Fruit fly (Drosophila melanogaster) whole organism, prepupa: Measurements from ENCODE around the gene Ilk.
A peak's percentile ranks its signal among the peaks of the same experiment; 100 is the strongest.

Experiments used
- Blimp-1 ChIP-seq: fragments of 200-800 bp; sonication (Bioruptor generic); optimal IDR thresholded peaks from 3 replicates; lab custom pipeline; 2017; ENCODE audit warnings: missing biosample characterization, missing genetic modification characterization, mild to moderate bottlenecking, moderate library complexity, missing genetic modification reagents
- CG11294 ChIP-seq: fragments of 200-800 bp; sonication (Bioruptor generic); IDR thresholded peaks from 2 replicates; pipeline ENCODE4 v1.3.6; 2022; ENCODE audit warnings: missing biosample characterization, missing genetic modification characterization
- CG11902 ChIP-seq: fragments of 200-800 bp; sonication (Bioruptor generic); optimal IDR thresholded peaks from 3 replicates; lab custom pipeline; 2016; ENCODE audit warnings: missing biosample characterization, missing genetic modification characterization
- CG15336 ChIP-seq: fragments of 200-800 bp; sonication (Bioruptor generic); IDR thresholded peaks from 2 replicates; pipeline ENCODE4 v1.3.6; 2022; ENCODE audit warnings: missing biosample characterization, missing genetic modification characterization
- CG1621 ChIP-seq: fragments of 200-800 bp; sonication (Bioruptor generic); optimal IDR thresholded peaks from 3 replicates; lab custom pipeline; 2018; ENCODE audit warnings: missing biosample characterization, mild to moderate bottlenecking, missing genetic modification characterization
- CG3032 ChIP-seq: fragments of 200-800 bp; optimal IDR thresholded peaks from 2 replicates; lab custom pipeline; 2019; ENCODE audit warnings: missing biosample characterization, mild to moderate bottlenecking, missing genetic modification characterization, moderate library complexity
- CG31627 ChIP-seq: fragments of 200-800 bp; sonication (Bioruptor generic); optimal IDR thresholded peaks from 3 replicates; lab custom pipeline; 2016; ENCODE audit warnings: missing biosample characterization, missing genetic modification characterization
- CG32006 ChIP-seq: fragments of 200-800 bp; sonication (Bioruptor generic); optimal IDR thresholded peaks from 3 replicates; lab custom pipeline; 2017; ENCODE audit warnings: missing biosample characterization, mild to moderate bottlenecking, missing genetic modification characterization
- CG34406 ChIP-seq: fragments of 200-800 bp; sonication (Bioruptor generic); optimal IDR thresholded peaks from 3 replicates; lab custom pipeline; 2016; ENCODE audit warnings: missing biosample characterization, missing genetic modification characterization
- CG6163 ChIP-seq: fragments of 200-800 bp; sonication (Bioruptor generic); IDR thresholded peaks from 3 replicates; pipeline ENCODE4 v1.3.6; 2022; ENCODE audit warnings: missing biosample characterization, missing genetic modification characterization
- CG6276 ChIP-seq: fragments of 200-800 bp; sonication (Bioruptor generic); optimal IDR thresholded peaks from 2 replicates; lab custom pipeline; 2017; ENCODE audit warnings: missing biosample characterization, mild to moderate bottlenecking, missing genetic modification characterization
- CG6792 ChIP-seq: fragments of 200-800 bp; sonication (Bioruptor generic); optimal IDR thresholded peaks from 3 replicates; lab custom pipeline; 2016; ENCODE audit warnings: missing biosample characterization, missing genetic modification characterization
- CG6854 ChIP-seq: fragments of 200-800 bp; sonication (Bioruptor generic); optimal IDR thresholded peaks from 2 replicates; lab custom pipeline; 2017; ENCODE audit warnings: missing biosample characterization, mild to moderate bottlenecking, missing genetic modification characterization
- CG7368 ChIP-seq: fragments of 200-800 bp; sonication (Bioruptor generic); optimal IDR thresholded peaks from 3 replicates; lab custom pipeline; 2016; ENCODE audit warnings: missing biosample characterization, missing genetic modification characterization
- CG8119 ChIP-seq: fragments of 200-800 bp; sonication (Bioruptor generic); IDR thresholded peaks from 3 replicates; pipeline ENCODE4 v1.3.6; 2022; ENCODE audit warnings: missing biosample characterization, missing genetic modification characterization
- CG9139 ChIP-seq: fragments of 200-800 bp; sonication (Bioruptor generic); optimal IDR thresholded peaks from 3 replicates; lab custom pipeline; 2017; ENCODE audit warnings: missing biosample characterization, mild to moderate bottlenecking, missing genetic modification characterization
- Eip75B ChIP-seq: fragments of 200-800 bp; sonication (Bioruptor generic); optimal IDR thresholded peaks from 3 replicates; lab custom pipeline; 2016; ENCODE audit warnings: missing biosample characterization, missing genetic modification characterization
- Eip78C ChIP-seq: fragments of 200-800 bp; sonication (Bioruptor generic); peaks from one replicate; lab custom pipeline; 2016; ENCODE audit warnings: missing biosample characterization, missing genetic modification characterization
- Eip93F ChIP-seq: fragments of 200-800 bp; sonication (Bioruptor generic); optimal IDR thresholded peaks from 2 replicates; lab custom pipeline; 2016; ENCODE audit warnings: missing biosample characterization, mild to moderate bottlenecking, missing genetic modification characterization
- Ets21C ChIP-seq: fragments of 200-800 bp; sonication (Bioruptor generic); optimal IDR thresholded peaks from 3 replicates; lab custom pipeline; 2016; ENCODE audit warnings: missing biosample characterization, missing genetic modification characterization
- Hr39 ChIP-seq: fragments of 200-800 bp; sonication (Bioruptor generic); optimal IDR thresholded peaks from 2 replicates; lab custom pipeline; 2016; ENCODE audit warnings: missing biosample characterization, missing genetic modification characterization
- Lpt ChIP-seq: fragments of 200-800 bp; sonication (Bioruptor generic); optimal IDR thresholded peaks from 3 replicates; lab custom pipeline; 2016; ENCODE audit warnings: missing biosample characterization, missing genetic modification characterization
- Met ChIP-seq: fragments of 200-800 bp; sonication (Bioruptor generic); optimal IDR thresholded peaks from 3 replicates; lab custom pipeline; 2016; ENCODE audit warnings: missing biosample characterization, missing genetic modification characterization
- OdsH ChIP-seq: fragments of 200-800 bp; sonication (Bioruptor generic); optimal IDR thresholded peaks from 3 replicates; lab custom pipeline; 2016; ENCODE audit warnings: missing biosample characterization, missing genetic modification characterization
- Smox ChIP-seq: fragments of 200-800 bp; sonication (Bioruptor generic); optimal IDR thresholded peaks from 3 replicates; lab custom pipeline; 2016; ENCODE audit warnings: missing biosample characterization, missing genetic modification characterization
- Sox102F ChIP-seq: fragments of 200-800 bp; sonication (Bioruptor generic); optimal IDR thresholded peaks from 2 replicates; lab custom pipeline; 2016; ENCODE audit warnings: missing biosample characterization, mild to moderate bottlenecking, missing genetic modification characterization
- Sox14 ChIP-seq: fragments of 200-800 bp; sonication (Bioruptor generic); optimal IDR thresholded peaks from 3 replicates; lab custom pipeline; 2016; ENCODE audit warnings: missing biosample characterization, missing genetic modification characterization
- Sox15 ChIP-seq: fragments of 200-800 bp; sonication (Bioruptor generic); optimal IDR thresholded peaks from 3 replicates; lab custom pipeline; 2016; ENCODE audit warnings: missing biosample characterization, missing genetic modification characterization
- acj6 ChIP-seq: fragments of 200-800 bp; sonication (Bioruptor generic); optimal IDR thresholded peaks from 3 replicates; lab custom pipeline; 2016; ENCODE audit warnings: missing biosample characterization, missing genetic modification characterization
- dac ChIP-seq: fragments of 200-800 bp; sonication (Bioruptor generic); optimal IDR thresholded peaks from 2 replicates; lab custom pipeline; 2017; ENCODE audit warnings: missing biosample characterization, mild to moderate bottlenecking, missing genetic modification characterization
- dsx ChIP-seq: fragments of 200-800 bp; optimal IDR thresholded peaks from 3 replicates; lab custom pipeline; 2019; ENCODE audit warnings: missing biosample characterization, mild to moderate bottlenecking, missing genetic modification characterization, moderate library complexity; ENCODE audit not compliant: poor library complexity, severe bottlenecking
- eg ChIP-seq: fragments of 200-800 bp; sonication (Bioruptor generic); IDR thresholded peaks from 3 replicates; pipeline ENCODE4 v1.3.6; 2022; ENCODE audit warnings: missing biosample characterization, missing genetic modification characterization
- esn ChIP-seq: fragments of 200-800 bp; sonication (Bioruptor generic); optimal IDR thresholded peaks from 2 replicates; lab custom pipeline; 2016; ENCODE audit warnings: missing biosample characterization, mild to moderate bottlenecking, missing genetic modification characterization, moderate library complexity
- fd59A ChIP-seq: fragments of 200-800 bp; sonication (Bioruptor generic); optimal IDR thresholded peaks from 2 replicates; lab custom pipeline; 2017; ENCODE audit warnings: missing biosample characterization, mild to moderate bottlenecking, missing genetic modification characterization, missing genetic modification reagents
- fd85E ChIP-seq: fragments of 200-800 bp; sonication (Bioruptor generic); optimal IDR thresholded peaks from 3 replicates; lab custom pipeline; 2016; ENCODE audit warnings: missing biosample characterization, missing genetic modification characterization
- lz ChIP-seq: fragments of 200-800 bp; sonication (Bioruptor generic); optimal IDR thresholded peaks from 3 replicates; lab custom pipeline; 2016; ENCODE audit warnings: missing biosample characterization, missing genetic modification characterization
- pdm3 ChIP-seq: fragments of 200-800 bp; sonication (Bioruptor generic); optimal IDR thresholded peaks from 3 replicates; lab custom pipeline; 2016; ENCODE audit warnings: missing biosample characterization, missing genetic modification characterization
- salr ChIP-seq, 2 experiments: fragments of 200-800 bp; sonication (Bioruptor generic); optimal IDR thresholded peaks; 3 replicates each; lab custom pipeline; 2016 to 2018; ENCODE audit warnings: missing biosample characterization in 2 of 2, missing genetic modification characterization in 2 of 2, mild to moderate bottlenecking in 1 of 2
- ss ChIP-seq, 2 experiments: fragments of 200-800 bp; sonication (Bioruptor generic); optimal IDR thresholded peaks; 2 replicates in 1 of 2; 3 replicates in 1 of 2; lab custom pipeline; 2017 to 2018; ENCODE audit warnings: mild to moderate bottlenecking in 2 of 2, missing biosample characterization in 2 of 2, missing genetic modification characterization in 2 of 2, moderate library complexity in 1 of 2
- svp ChIP-seq: fragments of 200-800 bp; sonication (Bioruptor generic); peaks from one replicate; lab custom pipeline; 2016; ENCODE audit warnings: missing biosample characterization, missing genetic modification characterization
- topi ChIP-seq: fragments of 200-800 bp; sonication (Bioruptor generic); optimal IDR thresholded peaks from 3 replicates; lab custom pipeline; 2016; ENCODE audit warnings: missing biosample characterization, missing genetic modification characterization
- vri ChIP-seq: fragments of 200-800 bp; sonication (Bioruptor generic); optimal IDR thresholded peaks from 3 replicates; lab custom pipeline; 2016; ENCODE audit warnings: missing biosample characterization, mild to moderate bottlenecking, missing genetic modification characterization

Gene Ilk

DNA sequence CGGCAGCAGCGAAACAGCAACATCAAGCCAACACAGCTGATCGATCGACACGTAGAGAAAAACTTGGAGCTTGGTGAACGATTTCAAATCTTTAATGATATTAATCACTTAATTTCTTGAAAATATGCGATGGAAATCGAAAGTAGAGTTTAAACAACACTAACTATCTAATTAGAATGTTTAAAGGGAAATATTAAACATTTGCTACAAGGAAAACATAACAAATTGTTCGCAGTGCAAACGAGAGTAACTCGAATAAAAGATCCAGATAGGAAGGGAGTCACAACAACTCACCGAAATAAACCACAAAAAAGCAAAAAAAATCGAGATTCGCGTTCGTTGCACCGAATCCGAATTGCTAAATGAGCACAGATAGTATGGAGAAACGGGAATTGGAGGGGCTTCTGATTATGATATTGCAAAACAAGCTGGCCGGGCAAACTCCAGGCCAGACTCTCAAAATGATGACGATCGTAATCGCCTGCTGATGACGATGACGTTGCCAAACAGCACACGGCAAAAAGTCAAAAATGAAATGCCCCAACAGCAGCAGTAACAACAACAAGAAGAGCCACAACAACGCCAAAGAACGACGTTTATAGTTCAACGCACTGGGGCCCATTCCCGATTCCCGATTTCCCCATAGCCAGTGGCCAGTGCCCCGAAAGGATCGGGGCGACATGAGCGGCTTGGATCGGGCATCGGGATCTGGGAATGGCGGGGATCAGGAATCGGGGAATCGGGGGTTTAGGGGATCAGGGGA is 37.2 kb downstream of the Ilk start (continued):
- TF ChIP-seq acj6 (GFP tag; lab: Kevin White, UChicago) (peak; percentile 99), pdm3 (peak; percentile 99), Sox15 (GFP tag; lab: Kevin White, UChicago) (peak; percentile 98), Smox (peak; percentile 99), Eip78C (GFP tag; lab: Kevin White, UChicago) (peak; percentile 100), dac (GFP tag; lab: Kevin White, UChicago) (peak; percentile 8), CG6792 (peak; percentile 99), esn (GFP tag; lab: Kevin White, UChicago) (peak; percentile 100), salr (GFP tag; optimal IDR thresholded peaks at IDR 0.05; lab: Kevin White, UChicago) (peak; percentile 89 to 97), Sox14 (GFP tag; lab: Kevin White, UChicago) (peak; percentile 98), eg (peak; percentile 82), CG7368 (peak; percentile 98), CG3032 (tag; lab: Kevin White, UChicago) (peak; percentile 99), Lpt (peak; percentile 89), CG8119 (GFP tag; lab: Robert Waterston, UW) (peak; percentile 88), CG6276 (GFP tag; lab: Kevin White, UChicago) (peak; percentile 71), CG34406 (GFP tag; lab: Kevin White, UChicago) (peak; percentile 99), topi (GFP tag; lab: Kevin White, UChicago) (peak; percentile 100), CG32006 (peak; percentile 81)

DNA sequence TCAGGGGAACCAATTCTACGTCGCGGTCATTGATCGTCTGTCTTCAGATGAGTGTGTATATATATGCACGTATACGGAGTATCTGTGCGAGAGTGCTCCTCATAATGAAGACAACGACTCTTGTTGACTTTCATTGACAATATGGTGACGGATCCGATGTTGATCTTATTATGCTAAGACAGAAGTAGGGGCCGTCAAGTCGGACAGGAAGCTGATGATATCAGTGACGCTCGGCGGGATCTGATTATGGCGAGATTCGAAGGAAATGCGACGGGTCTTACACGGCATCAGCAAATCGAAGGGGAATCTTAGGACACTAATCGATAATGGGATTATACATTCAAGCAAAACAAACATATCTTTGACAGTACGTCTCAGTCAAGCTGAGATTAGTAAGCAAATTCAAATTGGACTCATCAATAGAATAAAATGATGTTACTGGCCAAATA is 37.8 kb downstream of the Ilk start:
- no peak for TF ChIP-seq CG11294 (GFP tag; lab: Robert Waterston, UW)
- no peak for TF ChIP-seq dac (GFP tag; lab: Kevin White, UChicago)
- TF ChIP-seq CG1621 (tag; lab: Kevin White, UChicago) = peak; percentile 60
- TF ChIP-seq svp = peak; percentile 43
- no peak for TF ChIP-seq Eip93F (GFP tag; lab: Kevin White, UChicago)
- no peak for TF ChIP-seq CG32006
- peak; percentile 57 for TF ChIP-seq Eip78C (GFP tag; lab: Kevin White, UChicago)
- TF ChIP-seq Eip75B (GFP tag; lab: Kevin White, UChicago) = no peak
- TF ChIP-seq CG6276 (GFP tag; lab: Kevin White, UChicago) = no peak
- no peak for TF ChIP-seq Sox14 (GFP tag; lab: Kevin White, UChicago)
- TF ChIP-seq fd59A (GFP tag; lab: Kevin White, UChicago) = no peak
- TF ChIP-seq CG9139 = peak; percentile 21
- TF ChIP-seq eg = no peak

DNA sequence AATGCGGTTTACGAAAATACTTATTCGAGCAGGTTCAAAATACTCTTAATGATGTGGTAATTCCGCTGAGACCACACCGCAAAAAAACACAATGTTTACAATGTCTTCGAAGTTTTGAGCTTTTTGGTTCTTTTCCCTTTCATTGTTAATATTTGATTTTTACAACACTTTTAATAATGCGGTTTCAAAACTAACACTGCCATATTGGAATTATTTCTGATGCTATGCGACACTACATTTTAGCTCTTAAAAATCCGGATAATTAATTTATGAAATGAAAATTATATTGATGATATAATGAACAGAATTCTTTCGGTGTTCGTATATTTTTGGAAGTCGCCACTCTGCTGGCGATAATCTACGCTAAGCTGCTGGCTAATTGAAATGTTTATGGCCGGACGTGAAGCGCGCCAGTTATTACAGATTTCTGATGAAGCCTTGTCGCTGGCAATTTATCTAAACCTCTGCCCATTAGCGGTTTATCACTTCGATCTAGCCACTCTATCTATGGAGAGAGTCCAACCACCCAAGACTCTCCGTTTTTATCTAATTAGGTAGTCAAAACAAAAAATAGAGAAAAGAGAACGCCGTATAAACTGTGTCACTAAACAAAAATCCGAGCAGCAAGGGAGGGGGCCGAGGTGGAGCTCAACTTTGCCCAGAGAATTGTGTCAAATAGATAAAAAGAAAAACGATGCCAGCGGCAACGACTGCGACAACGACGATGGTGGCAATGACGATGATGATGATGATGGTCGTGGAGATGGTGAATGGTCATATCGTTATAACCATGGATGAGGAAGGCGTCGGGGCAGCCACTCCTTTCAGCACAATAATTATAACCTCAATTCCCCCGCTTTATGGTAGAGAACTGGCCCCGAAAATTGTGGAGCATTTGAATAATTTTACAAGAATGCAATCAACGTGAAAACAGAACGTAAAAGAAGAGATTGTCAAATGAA is 39.6 kb downstream of the Ilk start:
- no peak for TF ChIP-seq eg
- no peak for TF ChIP-seq CG15336 (GFP tag; lab: Robert Waterston, UW)
- TF ChIP-seq lz (GFP tag; lab: Kevin White, UChicago) = peak; percentile 20
- TF ChIP-seq CG6854 (GFP tag; lab: Kevin White, UChicago) = peak; percentile 13
- TF ChIP-seq OdsH (GFP tag; lab: Kevin White, UChicago) = no peak
- no peak for TF ChIP-seq Eip75B (GFP tag; lab: Kevin White, UChicago)
- peak; percentile 83 for TF ChIP-seq Eip78C (GFP tag; lab: Kevin White, UChicago)
- no peak for TF ChIP-seq Lpt
- TF ChIP-seq Blimp-1 (GFP tag; lab: Kevin White, UChicago) = peak; percentile 30
- peak; percentile 38 for TF ChIP-seq vri (GFP tag; lab: Kevin White, UChicago)
- TF ChIP-seq Met (GFP tag; lab: Kevin White, UChicago) = peak; percentile 57
- TF ChIP-seq dsx (GFP tag; lab: Kevin White, UChicago) = no peak
- peak; percentile 22 for TF ChIP-seq Hr39
- peak; percentile 15 for TF ChIP-seq CG31627 (GFP tag; lab: Kevin White, UChicago)
- peak; percentile 75 for TF ChIP-seq svp
- peak; percentile 30 for TF ChIP-seq Smox
- no peak for TF ChIP-seq CG11902
- no peak for TF ChIP-seq ss (GFP tag; optimal IDR thresholded peaks at IDR 0.05; lab: Kevin White, UChicago)
- peak; percentile 51 for TF ChIP-seq esn (GFP tag; lab: Kevin White, UChicago)
- TF ChIP-seq CG8119 (GFP tag; lab: Robert Waterston, UW) = no peak
- no peak for TF ChIP-seq CG6792
- no peak for TF ChIP-seq CG32006
- TF ChIP-seq CG6163 (GFP tag; lab: Robert Waterston, UW) = no peak
- TF ChIP-seq fd85E = no peak
- TF ChIP-seq Ets21C = no peak
- no peak for TF ChIP-seq CG34406 (GFP tag; lab: Kevin White, UChicago)
- no peak for TF ChIP-seq CG9139
- TF ChIP-seq topi (GFP tag; lab: Kevin White, UChicago) = peak; percentile 56
- peak; percentile 50 for TF ChIP-seq Sox102F
